Fruit fly (Drosophila melanogaster) whole organism, embryonic: ENCODE measurements around the gene CG13884.
A peak's percentile ranks its signal among the peaks of the same experiment; 100 is the strongest.

Experiments used
- CG10267 ChIP-seq: fragments of 200-800 bp; sonication (Bioruptor generic); optimal IDR thresholded peaks from 2 replicates; lab custom pipeline; 2018; ENCODE audit warnings: missing biosample characterization, mild to moderate bottlenecking, missing genetic modification characterization, moderate library complexity
- CG10979 ChIP-seq: fragments of 200-800 bp; sonication (Bioruptor generic); optimal IDR thresholded peaks from 2 replicates; lab custom pipeline; 2018; ENCODE audit warnings: missing biosample characterization, mild to moderate bottlenecking, missing genetic modification characterization, moderate library complexity
- CG13123 ChIP-seq: fragments of 200-800 bp; sonication (Bioruptor generic); optimal IDR thresholded peaks from 2 replicates; lab custom pipeline; 2016; ENCODE audit warnings: missing biosample characterization, missing genetic modification characterization
- CG15011 ChIP-seq: fragments of 200-800 bp; sonication (Bioruptor generic); optimal IDR thresholded peaks from 3 replicates; lab custom pipeline; 2018; ENCODE audit warnings: missing biosample characterization, mild to moderate bottlenecking, missing genetic modification characterization
- CG15269 ChIP-seq: fragments of 200-800 bp; sonication (Bioruptor generic); optimal IDR thresholded peaks from 2 replicates; lab custom pipeline; 2018; ENCODE audit warnings: missing biosample characterization, mild to moderate bottlenecking, missing genetic modification characterization, moderate library complexity
- CG15479 ChIP-seq: fragments of 200-800 bp; sonication (Bioruptor generic); optimal IDR thresholded peaks from 3 replicates; lab custom pipeline; 2019; ENCODE audit warnings: missing biosample characterization, mild to moderate bottlenecking, missing genetic modification characterization, moderate library complexity
- CG1602 ChIP-seq: fragments of 200-800 bp; sonication (Bioruptor generic); optimal IDR thresholded peaks from 3 replicates; lab custom pipeline; 2016; ENCODE audit warnings: missing biosample characterization, missing genetic modification characterization
- CG17361 ChIP-seq: fragments of 200-800 bp; sonication (Bioruptor generic); IDR thresholded peaks from 3 replicates; pipeline ENCODE4 v1.3.6; 2022; ENCODE audit warnings: missing biosample characterization, missing genetic modification characterization
- CG18764 ChIP-seq: fragments of 200-800 bp; sonication (Bioruptor generic); optimal IDR thresholded peaks from 3 replicates; lab custom pipeline; 2016; ENCODE audit warnings: missing biosample characterization, missing genetic modification characterization
- CG3163 ChIP-seq: fragments of 200-800 bp; sonication (Bioruptor generic); optimal IDR thresholded peaks from 3 replicates; lab custom pipeline; 2016; ENCODE audit warnings: missing biosample characterization, missing genetic modification characterization
- CG6272 ChIP-seq: fragments of 200-800 bp; sonication (Bioruptor generic); IDR thresholded peaks from 2 replicates; pipeline ENCODE4 v1.3.6; 2022; ENCODE audit warnings: missing biosample characterization, missing genetic modification characterization
- CG6854 ChIP-seq: fragments of 200-800 bp; sonication (Bioruptor generic); optimal IDR thresholded peaks from 3 replicates; lab custom pipeline; 2017; ENCODE audit warnings: missing biosample characterization, mild to moderate bottlenecking, missing genetic modification characterization
- CG7372 ChIP-seq: fragments of 200-800 bp; sonication (Bioruptor generic); IDR thresholded peaks from 2 replicates; pipeline ENCODE4 v1.3.6; 2022; ENCODE audit warnings: missing biosample characterization, missing genetic modification characterization
- CG8089 ChIP-seq: fragments of 200-800 bp; sonication (Bioruptor generic); optimal IDR thresholded peaks from 3 replicates; lab custom pipeline; 2016; ENCODE audit warnings: missing biosample characterization, missing genetic modification characterization
- CG8924 ChIP-seq: fragments of 200-800 bp; optimal IDR thresholded peaks from 3 replicates; lab custom pipeline; 2019; ENCODE audit warnings: missing biosample characterization, mild to moderate bottlenecking, missing genetic modification characterization, moderate library complexity
- CG9437 ChIP-seq: fragments of 200-800 bp; sonication (Bioruptor generic); optimal IDR thresholded peaks from 2 replicates; lab custom pipeline; 2018; ENCODE audit warnings: missing biosample characterization, mild to moderate bottlenecking, missing genetic modification characterization
- Chrac-16 ChIP-seq: fragments of 200-800 bp; sonication (Bioruptor generic); optimal IDR thresholded peaks from 3 replicates; lab custom pipeline; 2016; ENCODE audit warnings: missing biosample characterization, missing genetic modification characterization
- Dll ChIP-seq: fragments of 200-800 bp; sonication (Bioruptor generic); IDR thresholded peaks from 4 replicates; pipeline ENCODE4 v1.3.6; 2022; ENCODE audit warnings: missing biosample characterization, missing genetic modification characterization; ENCODE audit not compliant: partially characterized antibody
- ERR ChIP-seq: fragments of 200-800 bp; sonication (Bioruptor generic); optimal IDR thresholded peaks from 2 replicates; lab custom pipeline; 2016; ENCODE audit warnings: missing biosample characterization, missing genetic modification characterization
- Ets65A ChIP-seq: fragments of 200-800 bp; sonication (Bioruptor generic); peaks from one replicate; lab custom pipeline; 2016; ENCODE audit warnings: missing biosample characterization, missing genetic modification characterization
- Hmr ChIP-seq: fragments of 200-800 bp; sonication (Bioruptor generic); optimal IDR thresholded peaks from 3 replicates; lab custom pipeline; 2017; ENCODE audit warnings: mild to moderate bottlenecking, missing biosample characterization, missing genetic modification reagents, missing genetic modification characterization
- NfI ChIP-seq: fragments of 200-800 bp; sonication (Bioruptor generic); optimal IDR thresholded peaks from 3 replicates; lab custom pipeline; 2018; ENCODE audit warnings: missing biosample characterization, mild to moderate bottlenecking, missing genetic modification characterization, moderate library complexity
- Rx ChIP-seq: fragments of 200-800 bp; sonication (Bioruptor generic); IDR thresholded peaks from 2 replicates; pipeline ENCODE4 v1.3.6; 2022; ENCODE audit warnings: missing biosample characterization, missing genetic modification characterization
- Spps ChIP-seq: fragments of 200-800 bp; sonication (Bioruptor generic); optimal IDR thresholded peaks from 2 replicates; lab custom pipeline; 2018; ENCODE audit warnings: missing biosample characterization, mild to moderate bottlenecking, missing genetic modification characterization
- Ssrp ChIP-seq: fragments of 200-800 bp; sonication (Bioruptor generic); optimal IDR thresholded peaks from 2 replicates; lab custom pipeline; 2018; ENCODE audit warnings: missing biosample characterization, mild to moderate bottlenecking, missing genetic modification characterization, moderate library complexity
- bsh ChIP-seq, 2 experiments: fragments of 200-800 bp; sonication (Bioruptor generic); optimal IDR thresholded peaks; 2 replicates each; lab custom pipeline; 2017 to 2018; ENCODE audit warnings: mild to moderate bottlenecking in 2 of 2, missing biosample characterization in 2 of 2, missing genetic modification characterization in 2 of 2, moderate library complexity in 1 of 2
- da ChIP-seq: fragments of 200-800 bp; sonication (Bioruptor generic); optimal IDR thresholded peaks from 2 replicates; lab custom pipeline; 2016; ENCODE audit warnings: missing biosample characterization, missing genetic modification characterization
- fd3F ChIP-seq: fragments of 200-800 bp; sonication (Bioruptor generic); optimal IDR thresholded peaks from 2 replicates; lab custom pipeline; 2018; ENCODE audit warnings: missing biosample characterization, mild to moderate bottlenecking, missing genetic modification characterization, moderate library complexity
- gcm ChIP-seq: fragments of 200-800 bp; sonication (Bioruptor generic); optimal IDR thresholded peaks from 2 replicates; lab custom pipeline; 2019; ENCODE audit warnings: missing biosample characterization, mild to moderate bottlenecking, missing genetic modification characterization, moderate library complexity
- grau ChIP-seq: fragments of 200-800 bp; optimal IDR thresholded peaks from 3 replicates; lab custom pipeline; 2019; ENCODE audit warnings: missing biosample characterization, mild to moderate bottlenecking, missing genetic modification characterization, moderate library complexity
- grn ChIP-seq: fragments of 200-800 bp; sonication (Bioruptor generic); optimal IDR thresholded peaks from 3 replicates; lab custom pipeline; 2017; ENCODE audit warnings: missing biosample characterization, missing genetic modification characterization
- kni ChIP-seq: fragments of 200-800 bp; sonication (Bioruptor generic); optimal IDR thresholded peaks from 3 replicates; lab custom pipeline; 2017; ENCODE audit warnings: mild to moderate bottlenecking, missing biosample characterization, missing genetic modification reagents, missing genetic modification characterization
- lab ChIP-seq: fragments of 200-800 bp; sonication (Bioruptor generic); optimal IDR thresholded peaks from 3 replicates; lab custom pipeline; 2017; ENCODE audit warnings: missing biosample characterization, missing genetic modification characterization, mild to moderate bottlenecking, moderate library complexity, missing genetic modification reagents
- mld ChIP-seq: fragments of 200-800 bp; sonication (Bioruptor generic); IDR thresholded peaks from 3 replicates; pipeline ENCODE4 v1.3.6; 2022; ENCODE audit warnings: missing biosample characterization, missing genetic modification characterization; ENCODE audit not compliant: partially characterized antibody
- nom ChIP-seq: fragments of 200-800 bp; sonication (Bioruptor generic); optimal IDR thresholded peaks from 2 replicates; lab custom pipeline; 2017; ENCODE audit warnings: missing biosample characterization, missing genetic modification characterization, mild to moderate bottlenecking, moderate library complexity, missing genetic modification reagents
- odd ChIP-seq: fragments of 200-800 bp; sonication (Bioruptor generic); optimal IDR thresholded peaks from 2 replicates; lab custom pipeline; 2017; ENCODE audit warnings: missing biosample characterization, mild to moderate bottlenecking, missing genetic modification characterization
- p53 ChIP-seq: fragments of 200-800 bp; sonication (Bioruptor generic); optimal IDR thresholded peaks from 2 replicates; lab custom pipeline; 2016; ENCODE audit warnings: missing biosample characterization, missing genetic modification characterization
- pita ChIP-seq: fragments of 200-800 bp; sonication (Bioruptor generic); optimal IDR thresholded peaks from 2 replicates; lab custom pipeline; 2017; ENCODE audit warnings: missing biosample characterization, mild to moderate bottlenecking, missing genetic modification characterization
- row ChIP-seq: fragments of 200-800 bp; sonication (Bioruptor generic); IDR thresholded peaks from 3 replicates; pipeline ENCODE4 v1.3.6; 2022; ENCODE audit warnings: missing biosample characterization, missing genetic modification characterization
- sens ChIP-seq: fragments of 200-800 bp; sonication (Bioruptor generic); peaks from one replicate; lab custom pipeline; 2016; ENCODE audit warnings: missing biosample characterization, missing genetic modification characterization
- seq ChIP-seq: fragments of 200-800 bp; sonication (Bioruptor generic); IDR thresholded peaks from 2 replicates; pipeline ENCODE4 v1.3.6; 2022; ENCODE audit warnings: missing biosample characterization, missing genetic modification characterization
- slou ChIP-seq: fragments of 200-800 bp; sonication (Bioruptor generic); optimal IDR thresholded peaks from 3 replicates; lab custom pipeline; 2016; ENCODE audit warnings: missing biosample characterization, missing genetic modification characterization
- sr ChIP-seq: fragments of 200-800 bp; sonication (Bioruptor generic); IDR thresholded peaks from 3 replicates; pipeline ENCODE4 v1.3.6; 2022; ENCODE audit warnings: missing biosample characterization, missing genetic modification characterization
- stc ChIP-seq: fragments of 200-800 bp; sonication (Bioruptor generic); IDR thresholded peaks from 2 replicates; pipeline ENCODE4 v1.3.6; 2022; ENCODE audit warnings: missing biosample characterization, missing genetic modification characterization
- zen ChIP-seq: fragments of 200-800 bp; sonication (Bioruptor generic); optimal IDR thresholded peaks from 3 replicates; lab custom pipeline; 2018; ENCODE audit warnings: missing biosample characterization, mild to moderate bottlenecking, missing genetic modification characterization, moderate library complexity

CG13884 gene

DNA sequence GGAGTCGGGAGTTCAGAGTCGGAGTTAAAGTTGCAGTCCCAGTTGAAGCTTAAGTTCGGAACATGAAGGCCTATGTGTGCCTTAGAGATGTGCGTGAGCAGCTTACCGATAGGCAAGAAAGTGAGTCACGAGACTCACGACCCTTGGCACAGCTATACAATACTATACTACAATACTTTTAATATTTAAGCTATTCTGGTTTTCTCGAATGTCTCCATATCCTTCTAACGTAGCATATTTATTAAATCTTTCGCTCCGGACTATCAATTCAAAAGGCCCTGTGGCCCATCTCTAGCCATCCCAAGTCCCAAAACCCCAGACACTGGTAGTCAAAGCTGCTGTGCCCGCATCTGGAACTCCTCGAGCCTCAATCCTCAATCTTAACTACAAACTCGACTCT, 24.0 kb upstream of the CG13884 start (continued):
- TF ChIP-seq CG1602 (GFP tag; lab: Kevin White, UChicago) (no peak), Dll (GFP tag; lab: Robert Waterston, UW) (peak; percentile 80), CG17361 (GFP tag; lab: Robert Waterston, UW) (0 out of 3 replicates have a peak, but pooled peaks have one; percentile 14)

DNA sequence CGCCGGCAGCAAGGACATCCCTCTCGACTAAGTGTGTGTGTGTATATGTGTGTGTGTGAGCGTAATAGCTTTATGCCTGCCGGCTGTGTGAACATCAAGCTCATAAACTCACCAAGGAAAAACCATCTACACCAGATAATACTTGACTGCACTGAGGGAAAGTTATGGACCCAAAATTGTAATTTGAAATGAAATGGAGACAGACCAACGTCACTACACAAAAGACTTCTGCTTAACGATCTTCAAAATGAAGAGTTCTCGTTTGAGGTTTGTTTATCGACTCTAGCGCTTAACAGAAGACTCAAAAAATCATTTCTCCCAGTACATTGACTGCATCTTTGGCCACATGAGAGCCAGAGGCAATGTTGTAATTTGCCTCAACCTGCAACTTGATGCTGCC, 21.9 kb upstream of the CG13884 start:
- no peak for TF ChIP-seq Spps
- peak in 1 of 2 experiments; percentile 1 for TF ChIP-seq bsh (GFP tag; optimal IDR thresholded peaks at IDR 0.05; lab: Kevin White, UChicago)
- TF ChIP-seq Ets65A (GFP tag; lab: Kevin White, UChicago) = peak; percentile 75

DNA sequence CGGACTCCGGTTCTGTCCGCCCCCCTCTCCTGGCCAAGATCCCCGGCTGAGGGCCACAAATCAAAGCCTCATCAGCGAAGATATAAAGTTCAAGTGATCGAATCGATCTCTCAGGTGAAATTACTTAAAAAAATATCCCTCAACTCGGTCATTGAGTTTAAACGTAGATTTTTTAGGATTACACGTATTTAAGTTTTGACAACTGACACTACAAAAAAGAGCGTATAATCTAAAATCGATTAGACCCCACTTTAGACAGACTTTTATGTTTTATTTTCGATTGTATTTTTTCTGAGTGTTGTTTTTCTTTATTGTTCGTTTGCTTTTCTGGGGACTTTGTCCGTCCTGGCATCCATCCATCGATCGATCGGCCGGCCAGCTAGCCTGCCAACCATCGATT, 18.9 kb upstream of the CG13884 start:
- TF ChIP-seq grn (GFP tag; lab: Kevin White, UChicago) (no peak), mld (GFP tag; lab: Robert Waterston, UW) (no peak), kni (GFP tag; lab: Kevin White, UChicago) (no peak), nom (GFP tag; lab: Kevin White, UChicago) (peak; percentile 28), CG9437 (GFP tag; lab: Kevin White, UChicago) (no peak), da (GFP tag; lab: Kevin White, UChicago) (no peak), Rx (no peak), seq (GFP tag; lab: Robert Waterston, UW) (no peak)

DNA sequence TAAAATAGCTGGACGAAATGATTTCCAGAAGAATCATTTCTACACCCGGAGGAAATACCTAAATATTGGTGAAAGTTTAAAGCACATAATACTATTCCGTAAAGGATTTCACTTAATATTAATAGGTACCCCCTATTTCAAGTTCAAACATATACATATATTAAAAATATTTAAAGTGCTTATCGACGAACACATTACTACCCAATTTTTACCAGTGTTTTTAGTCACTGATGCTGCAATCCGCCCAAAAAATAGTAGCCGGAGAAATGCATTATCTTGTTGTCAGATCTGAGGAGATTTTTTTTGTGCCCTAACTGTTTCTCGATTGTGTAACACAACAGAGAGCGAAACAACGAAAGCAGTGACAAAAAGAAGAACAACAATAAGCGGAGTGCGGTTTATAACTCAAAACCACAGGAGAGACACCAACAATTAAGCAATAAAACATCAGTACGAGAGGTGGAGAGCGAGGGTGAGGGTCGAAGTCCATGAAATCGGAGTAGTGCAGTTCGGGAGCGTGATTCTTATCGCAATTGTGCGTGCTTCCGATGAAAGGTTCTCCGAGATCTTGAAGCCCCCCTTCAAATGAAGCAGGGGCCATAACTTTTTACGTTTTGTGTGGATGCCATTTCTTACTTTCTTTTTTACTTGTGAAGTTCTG, 14.8 kb upstream of the CG13884 start:
- TF ChIP-seq grau = peak; percentile 21
- peak; percentile 38; the same call in 2 of the 3 replicates for TF ChIP-seq row (GFP tag; lab: Robert Waterston, UW)
- TF ChIP-seq lab (GFP tag; lab: Kevin White, UChicago) = no peak
- TF ChIP-seq CG7372 = no peak
- no peak for TF ChIP-seq p53
- TF ChIP-seq Chrac-16 (GFP tag; lab: Kevin White, UChicago) = peak; percentile 17
- TF ChIP-seq slou (GFP tag; lab: Kevin White, UChicago) = no peak
- no peak for TF ChIP-seq CG13123
- TF ChIP-seq CG15479 = peak; percentile 68
- TF ChIP-seq CG6272 = no peak
- no peak for TF ChIP-seq sr
- TF ChIP-seq CG8924 (tag; lab: Kevin White, UChicago) = peak; percentile 42
- TF ChIP-seq pita (GFP tag; lab: Kevin White, UChicago) = no peak
- no peak for TF ChIP-seq CG18764 (GFP tag; lab: Kevin White, UChicago)
- no peak for TF ChIP-seq odd (GFP tag; lab: Kevin White, UChicago)
- TF ChIP-seq Ssrp (tag; lab: Kevin White, UChicago) = peak; percentile 25
- no peak for TF ChIP-seq Hmr (GFP tag; lab: Kevin White, UChicago)
- TF ChIP-seq CG10979 (tag; lab: Kevin White, UChicago) = peak; percentile 74
- no peak for TF ChIP-seq fd3F (GFP tag; lab: Kevin White, UChicago)
- no peak for TF ChIP-seq CG15269 (tag; lab: Kevin White, UChicago)
- no peak for TF ChIP-seq CG8089 (GFP tag; lab: Kevin White, UChicago)
- no peak for TF ChIP-seq CG3163 (GFP tag; lab: Kevin White, UChicago)
- TF ChIP-seq stc (GFP tag; lab: Robert Waterston, UW) = no peak
- peak; percentile 50 for TF ChIP-seq zen (tag; lab: Kevin White, UChicago)
- TF ChIP-seq gcm = no peak
- no peak for TF ChIP-seq CG15011
- TF ChIP-seq ERR (GFP tag; lab: Kevin White, UChicago) = no peak
- no peak for TF ChIP-seq NfI (GFP tag; lab: Kevin White, UChicago)
- TF ChIP-seq sens = peak; percentile 86
- TF ChIP-seq CG10267 (tag; lab: Kevin White, UChicago) = peak; percentile 53
- TF ChIP-seq CG6854 (GFP tag; lab: Kevin White, UChicago) = no peak
